Worm (Caenorhabditis elegans): ENCODE measurements around the gene T10C6.15.

The T10C6.15 gene

DNA sequence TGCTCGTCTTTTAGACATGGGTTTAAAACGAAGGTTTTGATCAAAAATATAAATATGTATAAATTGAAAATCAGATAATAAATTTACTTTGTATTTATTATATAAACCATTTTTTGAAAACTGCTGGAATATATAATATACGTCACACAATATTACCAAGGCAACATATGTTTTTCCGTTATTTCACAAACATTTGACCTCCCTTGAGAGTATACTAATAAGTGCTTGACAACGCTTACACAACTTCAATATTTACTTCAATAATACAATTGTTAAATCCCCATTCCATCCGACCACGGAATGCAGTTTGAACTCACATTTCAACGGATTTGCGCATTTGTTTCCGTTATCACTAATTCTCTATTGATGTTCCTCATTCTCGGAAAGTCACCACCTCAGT lies 1.8 kb upstream of the T10C6.15 start, which contains the start of gene str-198:
Gene str-198 (plus strand): TSS at position 301 of the 400 bp plus-strand sequence.
- TF ChIP-seq nhr-6 (tag; optimal IDR thresholded peaks at IDR 0.05) (no peak), ztf-7 (tag; optimal IDR thresholded peaks at IDR 0.05) (no peak), lin-13 (GFP tag; optimal IDR thresholded peaks at IDR 0.05) (no peak), hlh-11 (tag; optimal IDR thresholded peaks at IDR 0.05) (no peak), ceh-82 (tag; optimal IDR thresholded peaks at IDR 0.05) (no peak), unc-62 (GFP tag; optimal IDR thresholded peaks at IDR 0.05 in 1 of 2) (no peak), unc-62 (tag; optimal IDR thresholded peaks at IDR 0.05) (no peak), mes-2 (tag; optimal IDR thresholded peaks at IDR 0.05; ENCODE audit: poor library complexity, severe bottlenecking) (no peak)

DNA sequence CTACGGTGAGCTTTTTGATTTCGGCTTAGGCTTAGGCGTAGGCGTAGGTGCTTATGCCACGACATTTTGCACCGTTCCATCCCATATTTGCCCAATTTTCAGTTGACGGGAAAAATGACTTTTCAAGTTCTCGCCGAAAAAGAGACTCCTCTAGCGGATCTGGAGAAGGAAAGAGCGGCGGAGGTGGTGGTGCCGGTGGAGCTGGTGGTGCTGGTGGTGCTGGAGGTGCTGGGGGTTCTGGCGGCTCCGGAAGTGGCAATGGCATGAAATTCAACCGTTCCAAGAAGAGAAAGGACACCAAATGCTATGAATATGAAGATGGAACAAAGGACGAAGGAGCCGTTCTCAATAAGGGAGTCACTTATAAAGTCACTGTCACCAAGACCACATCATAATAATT lies 1.3 kb upstream of the T10C6.15 start:
- peak; percentile 90 for TF ChIP-seq set-16 (GFP tag; IDR thresholded peaks at IDR 0.05)
- TF ChIP-seq skn-1 (tag; optimal IDR thresholded peaks at IDR 0.05): no peak
- no peak for TF ChIP-seq pha-4 (GFP tag; IDR thresholded peaks at IDR 0.05)
- no peak for TF ChIP-seq pha-4 (tag; optimal IDR thresholded peaks at IDR 0.05)

DNA sequence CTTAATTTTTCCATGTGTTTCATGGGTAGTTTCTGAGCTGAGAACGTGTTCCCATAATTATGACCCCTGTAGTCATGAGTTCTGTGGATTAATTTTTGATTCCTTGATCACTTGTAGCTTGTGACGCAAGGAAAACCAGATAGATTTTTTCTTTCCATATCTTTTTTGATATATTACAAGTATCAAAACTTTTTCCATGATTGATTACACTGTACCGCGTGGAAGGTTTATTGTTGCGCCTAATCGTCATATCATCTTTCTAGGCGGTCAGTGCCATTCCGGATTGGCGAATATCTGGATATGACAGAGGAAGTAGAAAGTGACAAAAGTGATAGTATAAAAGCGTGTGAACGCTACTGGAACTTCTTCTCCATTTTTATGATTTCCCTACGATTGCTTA lies 833 bp upstream of the T10C6.15 start, which contains the start of gene ZK285.2:
Gene ZK285.2 (plus strand): TSS at position 301 of the 400 bp plus-strand sequence.
- TF ChIP-seq R02D3.7 (tag; optimal IDR thresholded peaks at IDR 0.05) (no peak), egl-27 (tag; optimal IDR thresholded peaks at IDR 0.05) (no peak), zfp-2 (tag; optimal IDR thresholded peaks at IDR 0.05) (no peak), unc-39 (tag; optimal IDR thresholded peaks at IDR 0.05) (no peak), mdl-1 (tag; optimal IDR thresholded peaks at IDR 0.05) (no peak), ztf-7 (tag; optimal IDR thresholded peaks at IDR 0.05) (no peak), nhr-77 (tag; optimal IDR thresholded peaks at IDR 0.05) (no peak), zfp-3 (GFP tag; conservative IDR thresholded peaks at IDR 0.05) (no peak), ctbp-1 (GFP tag; IDR thresholded peaks at IDR 0.05) (no peak), dve-1 (tag; optimal IDR thresholded peaks at IDR 0.05; ENCODE audit: insufficient read depth) (no peak), hif-1 (tag; optimal IDR thresholded peaks at IDR 0.05) (no peak), F26F4.8 (GFP tag; conservative IDR thresholded peaks at IDR 0.05) (no peak), set-16 (GFP tag; IDR thresholded peaks at IDR 0.05) (no peak), nhr-102 (tag; optimal IDR thresholded peaks at IDR 0.05) (no peak), ama-1 (optimal IDR thresholded peaks at IDR 0.05) (no peak), ceh-62 (tag; optimal IDR thresholded peaks at IDR 0.05) (no peak), mxl-3 (GFP tag; optimal IDR thresholded peaks at IDR 0.05) (no peak)

DNA sequence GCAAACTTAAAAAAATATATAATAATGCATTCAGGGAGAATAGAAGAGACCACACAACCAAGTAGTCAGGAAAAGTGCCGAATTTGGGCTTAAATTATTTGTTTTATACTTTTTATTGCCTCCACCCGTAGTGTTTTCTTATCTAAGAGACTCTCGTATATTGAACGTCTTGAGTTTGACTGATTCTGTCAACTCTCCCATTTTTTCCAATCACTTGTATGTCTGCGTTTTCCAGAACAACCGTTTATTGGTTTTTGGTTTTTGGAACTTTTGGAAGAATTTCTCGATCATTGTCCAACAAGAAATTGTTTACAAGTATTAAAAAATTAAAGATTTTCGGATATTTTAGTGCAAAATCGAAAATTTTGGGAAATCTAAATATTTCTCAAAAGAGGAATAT lies 2.1 kb downstream of the T10C6.15 start:
- peak; percentile 2 for TF ChIP-seq pqm-1 (tag; optimal IDR thresholded peaks at IDR 0.05)
- 0 out of 2 replicates have a peak, but pooled peaks have one; percentile 5 for TF ChIP-seq nhr-42 (GFP tag; IDR thresholded peaks at IDR 0.05)
- TF ChIP-seq php-3 (GFP tag; IDR thresholded peaks at IDR 0.05): peak; percentile 68
- peak; percentile 74 for TF ChIP-seq dve-1 (tag; optimal IDR thresholded peaks at IDR 0.05; ENCODE audit: insufficient read depth)
- TF ChIP-seq ZK546.5 (tag; optimal IDR thresholded peaks at IDR 0.05): no peak
- TF ChIP-seq aha-1 (tag): peak; percentile 81
- TF ChIP-seq tag-97 (GFP tag; IDR thresholded peaks at IDR 0.05): no peak
- no peak for TF ChIP-seq nhr-76 (tag; optimal IDR thresholded peaks at IDR 0.05)
- no peak for TF ChIP-seq unc-130 (GFP tag; optimal IDR thresholded peaks at IDR 0.05)
- no peak for TF ChIP-seq zfp-3 (GFP tag; conservative IDR thresholded peaks at IDR 0.05)
- 0 out of 2 replicates have a peak, but pooled peaks have one; percentile 21 for TF ChIP-seq lin-1 (GFP tag; IDR thresholded peaks at IDR 0.05)
- no peak for TF ChIP-seq pha-4 (GFP tag; IDR thresholded peaks at IDR 0.05)
- no peak for TF ChIP-seq pha-4 (tag; optimal IDR thresholded peaks at IDR 0.05)
- peak; percentile 51 for TF ChIP-seq hlh-11 (tag; optimal IDR thresholded peaks at IDR 0.05)
- no peak for TF ChIP-seq fkh-10 (GFP tag; optimal IDR thresholded peaks at IDR 0.05)
- no peak for TF ChIP-seq ZK337.2 (GFP tag; IDR thresholded peaks at IDR 0.05)
- no peak for TF ChIP-seq egl-43 (GFP tag; IDR thresholded peaks at IDR 0.05)
- no peak for TF ChIP-seq mep-1 (tag; optimal IDR thresholded peaks at IDR 0.05)
- no peak for TF ChIP-seq ama-1 (optimal IDR thresholded peaks at IDR 0.05)
- peak; percentile 42 for TF ChIP-seq nhr-28 (tag; optimal IDR thresholded peaks at IDR 0.05)
- TF ChIP-seq dmd-6 (GFP tag; IDR thresholded peaks at IDR 0.05): peak; percentile 76
- no peak for TF ChIP-seq ctbp-1 (GFP tag; IDR thresholded peaks at IDR 0.05)
- TF ChIP-seq zip-11 (GFP tag; IDR thresholded peaks at IDR 0.05): no peak
- no peak for TF ChIP-seq daf-16 (GFP tag; optimal IDR thresholded peaks at IDR 0.05)
- TF ChIP-seq daf-16 (tag; optimal IDR thresholded peaks at IDR 0.05): peak; percentile 69
